Fruit fly (Drosophila melanogaster): ENCODE measurements around the gene CheB38a.

Gene CheB38a

dm6 chr2L:20805624-20806339, 12.6 kb downstream of the CheB38a start (continued):
- TF ChIP-seq HmgD (GFP tag; optimal IDR thresholded peaks at IDR 0.05) = peak; percentile 12
- TF ChIP-seq CG11093 (GFP tag; IDR thresholded peaks at IDR 0.05) = peak; percentile 91
- peak; percentile 91 for TF ChIP-seq CG10654 (GFP tag; optimal IDR thresholded peaks at IDR 0.05)
- peak; percentile 81 for TF ChIP-seq CG11696 (GFP tag; IDR thresholded peaks at IDR 0.05)
- TF ChIP-seq emc (GFP tag; optimal IDR thresholded peaks at IDR 0.05) = peak; percentile 64
- TF ChIP-seq CG9215 (GFP tag; IDR thresholded peaks at IDR 0.05) = peak; percentile 92
- TF ChIP-seq CG11247 (GFP tag; IDR thresholded peaks at IDR 0.05) = peak; percentile 94
- peak; percentile 63 for TF ChIP-seq Dad (GFP tag; optimal IDR thresholded peaks at IDR 0.05)
- TF ChIP-seq C15 (GFP tag; IDR thresholded peaks at IDR 0.05) = peak; percentile 90
- TF ChIP-seq CG2202 (tag; optimal IDR thresholded peaks at IDR 0.05) = peak; percentile 92
- TF ChIP-seq tna (GFP tag; IDR thresholded peaks at IDR 0.05; ENCODE audit: partially characterized antibody) = peak; percentile 88
- TF ChIP-seq Dref (GFP tag; IDR thresholded peaks at IDR 0.05) = peak; percentile 27; the same call in 1 of the 2 replicates
- TF ChIP-seq vfl (GFP tag; optimal IDR thresholded peaks at IDR 0.05) = peak; percentile 89
- TF ChIP-seq Nf-YC (tag; optimal IDR thresholded peaks at IDR 0.05) = peak; percentile 85
- peak; percentile 29; the same call in 1 of the 2 replicates for TF ChIP-seq amos (GFP tag; IDR thresholded peaks at IDR 0.05; ENCODE audit: partially characterized antibody)
- peak; percentile 95 for TF ChIP-seq CG6813 (GFP tag; optimal IDR thresholded peaks at IDR 0.05)
- peak; percentile 60 for TF ChIP-seq dm (GFP tag; optimal IDR thresholded peaks at IDR 0.05)
- TF ChIP-seq zfh2 (GFP tag; optimal IDR thresholded peaks at IDR 0.05) = peak; percentile 88
- TF ChIP-seq CG31388 (GFP tag; optimal IDR thresholded peaks at IDR 0.05) = peak; percentile 89
- TF ChIP-seq so (GFP tag; IDR thresholded peaks at IDR 0.05) = peak; percentile 97
- peak; percentile 77 for TF ChIP-seq Bdp1 (GFP tag; optimal IDR thresholded peaks at IDR 0.05)
- peak; percentile 91 for TF ChIP-seq Fer2 (tag; optimal IDR thresholded peaks at IDR 0.05)
- no peak for TF ChIP-seq usp (GFP tag; optimal IDR thresholded peaks at IDR 0.05)
- TF ChIP-seq Dbx (GFP tag; IDR thresholded peaks at IDR 0.05) = peak; percentile 96
- peak; percentile 18 for TF ChIP-seq p53 (GFP tag; optimal IDR thresholded peaks at IDR 0.05)
- TF ChIP-seq Opbp (GFP tag; IDR thresholded peaks at IDR 0.05; ENCODE audit: partially characterized antibody) = no peak
- TF ChIP-seq zen (tag; optimal IDR thresholded peaks at IDR 0.05) = peak; percentile 86
- TF ChIP-seq CG17568 (GFP tag; optimal IDR thresholded peaks at IDR 0.05) = peak; percentile 93
- TF ChIP-seq Hmr (GFP tag; optimal IDR thresholded peaks at IDR 0.05) = peak; percentile 97
- TF ChIP-seq CG12071 (GFP tag; optimal IDR thresholded peaks at IDR 0.05) = peak; percentile 92
- TF ChIP-seq corto (GFP tag; optimal IDR thresholded peaks at IDR 0.05) = peak; percentile 11
- TF ChIP-seq CG4360 (GFP tag; IDR thresholded peaks at IDR 0.05) = peak; percentile 69; the same call in 1 of the 2 replicates
- TF ChIP-seq CG14710 (tag; optimal IDR thresholded peaks at IDR 0.05) = peak; percentile 92
- TF ChIP-seq Sox100B (GFP tag; optimal IDR thresholded peaks at IDR 0.05) = peak; percentile 92
- TF ChIP-seq seq (GFP tag; IDR thresholded peaks at IDR 0.05) = peak; percentile 97
- TF ChIP-seq knrl (GFP tag; IDR thresholded peaks at IDR 0.05; ENCODE audit: partially characterized antibody) = peak; percentile 44; the same call in 2 of the 3 replicates
- TF ChIP-seq CrebB (tag; optimal IDR thresholded peaks at IDR 0.05) = peak; percentile 92
- TF ChIP-seq CG43689 (GFP tag; IDR thresholded peaks at IDR 0.05) = peak; percentile 93
- TF ChIP-seq D19B (GFP tag; optimal IDR thresholded peaks at IDR 0.05) = peak; percentile 100
- TF ChIP-seq CG32767 (GFP tag; IDR thresholded peaks at IDR 0.05) = peak; percentile 95
- peak; percentile 90 for TF ChIP-seq danr (GFP tag; IDR thresholded peaks at IDR 0.05)
- peak; percentile 73 for TF ChIP-seq CG7786 (GFP tag; optimal IDR thresholded peaks at IDR 0.05)
- TF ChIP-seq psq (GFP tag; optimal IDR thresholded peaks at IDR 0.05) = peak; percentile 85
- TF ChIP-seq Gug (GFP tag; IDR thresholded peaks at IDR 0.05) = peak; percentile 92
- peak; percentile 92 for TF ChIP-seq gce (GFP tag; IDR thresholded peaks at IDR 0.05)
- peak; percentile 93 for TF ChIP-seq ATbp (GFP tag; optimal IDR thresholded peaks at IDR 0.05)
- peak; percentile 84 for TF ChIP-seq cato (GFP tag; optimal IDR thresholded peaks at IDR 0.05; ENCODE audit: borderline replicate concordance)
- TF ChIP-seq CG8944 (GFP tag; optimal IDR thresholded peaks at IDR 0.05) = peak; percentile 69
- peak; percentile 93 for TF ChIP-seq sd (tag; optimal IDR thresholded peaks at IDR 0.05)

All from whole organism, embryonic.